Fruit fly (Drosophila melanogaster) whole organism, embryonic: ENCODE data around the gene CG32700.

Experiments
- Asciz ChIP-seq: fragments of 200-800 bp; sonication (Bioruptor generic); optimal IDR thresholded peaks from 2 replicates; lab custom pipeline; 2017; ENCODE audit warnings: missing biosample characterization, mild to moderate bottlenecking, missing genetic modification characterization, missing genetic modification reagents
- Atf3 ChIP-seq: fragments of 200-800 bp; sonication (Bioruptor generic); optimal IDR thresholded peaks from 3 replicates; lab custom pipeline; 2016; ENCODE audit warnings: missing biosample characterization, missing genetic modification characterization
- CG10267 ChIP-seq: fragments of 200-800 bp; sonication (Bioruptor generic); optimal IDR thresholded peaks from 2 replicates; lab custom pipeline; 2018; ENCODE audit warnings: missing biosample characterization, mild to moderate bottlenecking, missing genetic modification characterization, moderate library complexity
- CG10274 ChIP-seq: fragments of 200-800 bp; sonication (Bioruptor generic); optimal IDR thresholded peaks from 3 replicates; lab custom pipeline; 2017; ENCODE audit warnings: missing biosample characterization, mild to moderate bottlenecking, missing genetic modification characterization
- CG10959 ChIP-seq: fragments of 200-800 bp; sonication (Bioruptor generic); IDR thresholded peaks from 2 replicates; pipeline ENCODE4 v1.3.6; 2022; ENCODE audit warnings: missing biosample characterization, missing genetic modification characterization
- CG13775 ChIP-seq: fragments of 200-800 bp; sonication (Bioruptor generic); optimal IDR thresholded peaks from 3 replicates; lab custom pipeline; 2017; ENCODE audit warnings: missing biosample characterization, mild to moderate bottlenecking, missing genetic modification characterization
- CG14965 ChIP-seq: fragments of 200-800 bp; sonication (Bioruptor generic); optimal IDR thresholded peaks from 2 replicates; lab custom pipeline; 2016; ENCODE audit warnings: missing biosample characterization, missing genetic modification characterization, borderline replicate concordance
- CG15011 ChIP-seq: fragments of 200-800 bp; sonication (Bioruptor generic); optimal IDR thresholded peaks from 3 replicates; lab custom pipeline; 2018; ENCODE audit warnings: missing biosample characterization, mild to moderate bottlenecking, missing genetic modification characterization
- CG15073 ChIP-seq: fragments of 200-800 bp; sonication (Bioruptor generic); optimal IDR thresholded peaks from 2 replicates; lab custom pipeline; 2016; ENCODE audit warnings: missing biosample characterization, missing genetic modification characterization
- CG16779 ChIP-seq: fragments of 200-800 bp; sonication (Bioruptor generic); IDR thresholded peaks from 2 replicates; pipeline ENCODE4 v1.3.6; 2022; ENCODE audit warnings: missing biosample characterization, missing genetic modification characterization
- CG16813 ChIP-seq: fragments of 200-800 bp; sonication (Bioruptor generic); IDR thresholded peaks from 3 replicates; pipeline ENCODE4 v1.3.6; 2022; ENCODE audit warnings: missing biosample characterization, missing genetic modification characterization; ENCODE audit not compliant: partially characterized antibody
- CG17186 ChIP-seq: fragments of 200-800 bp; sonication (Bioruptor generic); optimal IDR thresholded peaks from 3 replicates; lab custom pipeline; 2017; ENCODE audit warnings: missing biosample characterization, missing genetic modification reagents, missing genetic modification characterization
- CG1832 ChIP-seq: fragments of 200-800 bp; sonication (Bioruptor generic); optimal IDR thresholded peaks from 2 replicates; lab custom pipeline; 2017; ENCODE audit warnings: missing biosample characterization, mild to moderate bottlenecking, missing genetic modification characterization, inconsistent platforms
- CG2129 ChIP-seq: fragments of 200-800 bp; sonication (Bioruptor generic); IDR thresholded peaks from 2 replicates; pipeline ENCODE4 v1.3.6; 2022; ENCODE audit warnings: missing biosample characterization, missing genetic modification characterization; ENCODE audit not compliant: partially characterized antibody
- CG2712 ChIP-seq: fragments of 200-800 bp; optimal IDR thresholded peaks from 3 replicates; lab custom pipeline; 2019; ENCODE audit warnings: missing biosample characterization, mild to moderate bottlenecking, missing genetic modification characterization, moderate library complexity
- CG33557 ChIP-seq: fragments of 200-800 bp; sonication (Bioruptor generic); optimal IDR thresholded peaks from 2 replicates; lab custom pipeline; 2019; ENCODE audit warnings: missing biosample characterization, mild to moderate bottlenecking, missing genetic modification characterization, moderate library complexity
- CG4617 ChIP-seq: fragments of 200-800 bp; sonication (Bioruptor generic); optimal IDR thresholded peaks from 3 replicates; lab custom pipeline; 2016; ENCODE audit warnings: missing biosample characterization, missing genetic modification characterization, borderline replicate concordance
- CG6654 ChIP-seq: fragments of 200-800 bp; sonication (Bioruptor generic); optimal IDR thresholded peaks from 2 replicates; lab custom pipeline; 2017; ENCODE audit warnings: missing biosample characterization, mild to moderate bottlenecking, missing genetic modification characterization
- CG6854 ChIP-seq: fragments of 200-800 bp; sonication (Bioruptor generic); optimal IDR thresholded peaks from 3 replicates; lab custom pipeline; 2017; ENCODE audit warnings: missing biosample characterization, mild to moderate bottlenecking, missing genetic modification characterization
- CG8765 ChIP-seq: fragments of 200-800 bp; sonication (Bioruptor generic); IDR thresholded peaks from 2 replicates; pipeline ENCODE4 v1.3.6; 2022; ENCODE audit warnings: missing biosample characterization, missing genetic modification characterization
- Dref ChIP-seq: fragments of 200-800 bp; sonication (Bioruptor generic); IDR thresholded peaks from 2 replicates; pipeline ENCODE4 v1.3.6; 2022; ENCODE audit warnings: missing biosample characterization, missing genetic modification characterization
- Ets97D ChIP-seq: fragments of 200-800 bp; sonication (Bioruptor generic); optimal IDR thresholded peaks from 3 replicates; lab custom pipeline; 2016; ENCODE audit warnings: missing biosample characterization, missing genetic modification characterization
- HLH54F ChIP-seq: fragments of 200-800 bp; sonication (Bioruptor generic); optimal IDR thresholded peaks from 3 replicates; lab custom pipeline; 2016; ENCODE audit warnings: missing biosample characterization, missing genetic modification characterization
- Meics ChIP-seq: fragments of 200-800 bp; sonication (Bioruptor generic); optimal IDR thresholded peaks from 2 replicates; lab custom pipeline; 2017; ENCODE audit warnings: missing biosample characterization, mild to moderate bottlenecking, missing genetic modification characterization
- NfI ChIP-seq: fragments of 200-800 bp; sonication (Bioruptor generic); optimal IDR thresholded peaks from 3 replicates; lab custom pipeline; 2018; ENCODE audit warnings: missing biosample characterization, mild to moderate bottlenecking, missing genetic modification characterization, moderate library complexity
- Ptx1 ChIP-seq: fragments of 200-800 bp; sonication (Bioruptor generic); IDR thresholded peaks from 2 replicates; pipeline ENCODE4 v1.3.6; 2022; ENCODE audit warnings: missing biosample characterization, missing genetic modification characterization
- TFAM ChIP-seq: fragments of 200-800 bp; sonication (Bioruptor generic); optimal IDR thresholded peaks from 2 replicates; lab custom pipeline; 2017; ENCODE audit warnings: missing biosample characterization, missing genetic modification characterization, inconsistent platforms
- az2 ChIP-seq: fragments of 200-800 bp; sonication (Bioruptor generic); optimal IDR thresholded peaks from 3 replicates; lab custom pipeline; 2016; ENCODE audit warnings: missing biosample characterization, missing genetic modification characterization
- bsh ChIP-seq, 2 experiments: fragments of 200-800 bp; sonication (Bioruptor generic); optimal IDR thresholded peaks; 2 replicates each; lab custom pipeline; 2017 to 2018; ENCODE audit warnings: mild to moderate bottlenecking in 2 of 2, missing biosample characterization in 2 of 2, missing genetic modification characterization in 2 of 2, moderate library complexity in 1 of 2
- chm ChIP-seq: fragments of 200-800 bp; sonication (Bioruptor generic); IDR thresholded peaks from 2 replicates; pipeline ENCODE4 v1.3.6; 2022; ENCODE audit warnings: missing biosample characterization, missing genetic modification characterization
- crol ChIP-seq: fragments of 200-800 bp; sonication (Bioruptor generic); IDR thresholded peaks from 2 replicates; pipeline ENCODE4 v1.3.6; 2022; ENCODE audit warnings: missing biosample characterization, missing genetic modification characterization
- danr ChIP-seq: fragments of 200-800 bp; sonication (Bioruptor generic); IDR thresholded peaks from 2 replicates; pipeline ENCODE4 v1.3.6; 2022; ENCODE audit warnings: missing biosample characterization, missing genetic modification characterization
- disco-r ChIP-seq: fragments of 200-800 bp; sonication (Bioruptor generic); optimal IDR thresholded peaks from 2 replicates; lab custom pipeline; 2016; ENCODE audit warnings: missing biosample characterization, missing genetic modification characterization
- eve ChIP-seq, 2 experiments: fragments of >200 bp; optimal IDR thresholded peaks; 2 replicates each; lab custom pipeline; 2017; ENCODE audit warnings: missing biosample characterization in 2 of 2, missing genetic modification characterization in 2 of 2
- grau ChIP-seq: fragments of 200-800 bp; optimal IDR thresholded peaks from 3 replicates; lab custom pipeline; 2019; ENCODE audit warnings: missing biosample characterization, mild to moderate bottlenecking, missing genetic modification characterization, moderate library complexity
- h ChIP-seq: fragments of >200 bp; optimal IDR thresholded peaks from 2 replicates; lab custom pipeline; 2017
- kni ChIP-seq: fragments of 200-800 bp; sonication (Bioruptor generic); optimal IDR thresholded peaks from 3 replicates; lab custom pipeline; 2017; ENCODE audit warnings: mild to moderate bottlenecking, missing biosample characterization, missing genetic modification reagents, missing genetic modification characterization
- lilli ChIP-seq: fragments of 200-800 bp; sonication (Bioruptor generic); optimal IDR thresholded peaks from 3 replicates; lab custom pipeline; 2016; ENCODE audit warnings: missing biosample characterization, missing genetic modification characterization
- maf-S ChIP-seq: fragments of 200-800 bp; sonication (Bioruptor generic); optimal IDR thresholded peaks from 2 replicates; lab custom pipeline; 2016; ENCODE audit warnings: missing biosample characterization, missing genetic modification characterization
- nmo ChIP-seq: fragments of 200-800 bp; sonication (Bioruptor generic); optimal IDR thresholded peaks from 2 replicates; lab custom pipeline; 2018; ENCODE audit warnings: missing biosample characterization, mild to moderate bottlenecking, missing genetic modification characterization, moderate library complexity
- onecut ChIP-seq: fragments of 200-800 bp; sonication (Bioruptor generic); IDR thresholded peaks from 2 replicates; pipeline ENCODE4 v1.3.6; 2022; ENCODE audit warnings: missing biosample characterization, missing genetic modification characterization
- pfk ChIP-seq: fragments of 200-800 bp; sonication (Bioruptor generic); optimal IDR thresholded peaks from 2 replicates; lab custom pipeline; 2018; ENCODE audit warnings: missing biosample characterization, mild to moderate bottlenecking, missing genetic modification characterization, moderate library complexity
- ranshi ChIP-seq: fragments of 200-800 bp; sonication (Bioruptor generic); IDR thresholded peaks from 2 replicates; pipeline ENCODE4 v1.3.6; 2022; ENCODE audit warnings: missing biosample characterization, missing genetic modification characterization
- ro ChIP-seq: fragments of 200-800 bp; sonication (Bioruptor generic); IDR thresholded peaks from 2 replicates; pipeline ENCODE4 v1.3.6; 2022; ENCODE audit warnings: missing biosample characterization, missing genetic modification characterization
- salm ChIP-seq: fragments of 200-800 bp; sonication (Bioruptor generic); optimal IDR thresholded peaks from 2 replicates; lab custom pipeline; 2018; ENCODE audit warnings: missing biosample characterization, mild to moderate bottlenecking, missing genetic modification characterization
- seq ChIP-seq: fragments of 200-800 bp; sonication (Bioruptor generic); IDR thresholded peaks from 2 replicates; pipeline ENCODE4 v1.3.6; 2022; ENCODE audit warnings: missing biosample characterization, missing genetic modification characterization
- sim ChIP-seq: fragments of 200-800 bp; sonication (Bioruptor generic); IDR thresholded peaks from 2 replicates; pipeline ENCODE4 v1.3.6; 2022; ENCODE audit warnings: missing biosample characterization, missing genetic modification characterization
- sna ChIP-seq: fragments of 200-800 bp; sonication (Bioruptor generic); IDR thresholded peaks from 2 replicates; pipeline ENCODE4 v1.3.6; 2022; ENCODE audit warnings: missing biosample characterization, missing genetic modification characterization; ENCODE audit not compliant: partially characterized antibody
- vfl ChIP-seq: fragments of 200-800 bp; sonication (Bioruptor generic); optimal IDR thresholded peaks from 2 replicates; lab custom pipeline; 2016; ENCODE audit warnings: missing biosample characterization, missing genetic modification characterization
- yki ChIP-seq: fragments of >200 bp; optimal IDR thresholded peaks from 3 replicates; lab custom pipeline; 2018

The CG32700 gene

dm6 chrX:9578696-9579509 is 28.3 kb upstream of the CG32700 start (continued):
- TF ChIP-seq Asciz (GFP tag; lab: Kevin White, UChicago), result peak; percentile 95
- peak; percentile 99 for TF ChIP-seq nmo (GFP tag; lab: Kevin White, UChicago)
- TF ChIP-seq Ptx1 (GFP tag; lab: Robert Waterston, UW), result peak; percentile 98
- TF ChIP-seq CG6654 (GFP tag; lab: Kevin White, UChicago), result peak; percentile 91
- peak; percentile 98 for TF ChIP-seq vfl (GFP tag; lab: Kevin White, UChicago)
- TF ChIP-seq CG6854 (GFP tag; lab: Kevin White, UChicago), result peak; percentile 93
- peak; percentile 99 for TF ChIP-seq CG2712 (tag; lab: Kevin White, UChicago)
- TF ChIP-seq CG1832 (GFP tag; lab: Kevin White, UChicago), result peak; percentile 84
- peak; percentile 98 for TF ChIP-seq CG13775 (GFP tag; lab: Kevin White, UChicago)
- TF ChIP-seq CG16779 (GFP tag; lab: Robert Waterston, UW), result peak; percentile 97
- peak; percentile 99 for TF ChIP-seq ranshi
- TF ChIP-seq HLH54F, result peak; percentile 98
- peak; percentile 94 for TF ChIP-seq CG15011 (GFP tag; lab: Kevin White, UChicago)
- TF ChIP-seq TFAM, result peak; percentile 89
- TF ChIP-seq onecut, result peak; percentile 96
- TF ChIP-seq CG15073 (GFP tag; lab: Kevin White, UChicago), result peak; percentile 89
- peak; percentile 96 for TF ChIP-seq kni (GFP tag; lab: Kevin White, UChicago)
- TF ChIP-seq maf-S (GFP tag; lab: Kevin White, UChicago), result peak; percentile 98
- TF ChIP-seq eve (GFP tag; optimal IDR thresholded peaks at IDR 0.05; lab: Kevin White, UChicago), result peak; percentile 77 to 94
- TF ChIP-seq NfI, result peak; percentile 98
- TF ChIP-seq CG16813 (GFP tag; lab: Robert Waterston, UW), result no peak
- peak; percentile 98 for TF ChIP-seq Atf3
- TF ChIP-seq salm (tag; lab: Kevin White, UChicago), result peak; percentile 95
- peak; percentile 88 for TF ChIP-seq CG14965
- peak; percentile 99 for TF ChIP-seq az2 (GFP tag; lab: Kevin White, UChicago)
- TF ChIP-seq CG4617 (GFP tag; lab: Kevin White, UChicago), result peak; percentile 98
- no peak for TF ChIP-seq yki (lab: Kevin White, UChicago)
- TF ChIP-seq pfk (GFP tag; lab: Kevin White, UChicago), result no peak
- TF ChIP-seq grau (tag; lab: Kevin White, UChicago), result peak; percentile 97
- TF ChIP-seq Meics (GFP tag; lab: Kevin White, UChicago), result peak; percentile 96
- TF ChIP-seq sna (GFP tag; lab: Robert Waterston, UW), result no peak
- TF ChIP-seq lilli (GFP tag; lab: Kevin White, UChicago), result peak; percentile 99
- peak; percentile 98 for TF ChIP-seq ro (GFP tag; lab: Robert Waterston, UW)
- peak; percentile 97 for TF ChIP-seq disco-r (GFP tag; lab: Kevin White, UChicago)
- TF ChIP-seq sim, result peak; percentile 98
- peak; percentile 99 for TF ChIP-seq CG8765 (GFP tag; lab: Robert Waterston, UW)
- peak; percentile 48 for TF ChIP-seq Dref (GFP tag; lab: Robert Waterston, UW)
- TF ChIP-seq seq (GFP tag; lab: Robert Waterston, UW), result peak; percentile 97
- TF ChIP-seq CG10959 (GFP tag; lab: Robert Waterston, UW), result peak; percentile 98
- TF ChIP-seq chm (GFP tag; lab: Robert Waterston, UW), result peak; percentile 99
- peak; percentile 92 for TF ChIP-seq CG10267 (tag; lab: Kevin White, UChicago)
- peak; percentile 91 for TF ChIP-seq CG10274 (GFP tag; lab: Kevin White, UChicago)
- TF ChIP-seq h (lab: Kevin White, UChicago), result no peak
- peak; percentile 96 for TF ChIP-seq crol (GFP tag; lab: Robert Waterston, UW)
- TF ChIP-seq CG17186, result peak; percentile 94
- TF ChIP-seq Ets97D (GFP tag; lab: Kevin White, UChicago), result peak; percentile 93
- TF ChIP-seq CG33557 (GFP tag; lab: Kevin White, UChicago), result peak; percentile 94
- TF ChIP-seq danr, result peak; percentile 97
- TF ChIP-seq bsh (GFP tag; optimal IDR thresholded peaks at IDR 0.05; lab: Kevin White, UChicago), result peak; percentile 98 to 99
- no peak for TF ChIP-seq CG2129 (GFP tag; lab: Robert Waterston, UW)
